Worm (Caenorhabditis elegans) whole organism, L4 larva: Measurements from ENCODE around the gene C17F4.3.

ENCODE experiments used
- F44E2.7 ChIP-seq: fragments of 200-800 bp; sonication (Bioruptor generic); IDR thresholded peaks from 2 replicates; pipeline ENCODE4 v2.1.2; 2022; ENCODE audit warnings: missing genetic modification characterization, missing compliant biosample characterization
- Y5F2A.4 ChIP-seq: fragments of 200-800 bp; sonication (Bioruptor generic); optimal IDR thresholded peaks from 2 replicates; lab custom pipeline; 2018; ENCODE audit warnings: mild to moderate bottlenecking, missing genetic modification characterization, missing compliant biosample characterization
- ZK337.2 ChIP-seq: fragments of 200-800 bp; sonication (Bioruptor generic); IDR thresholded peaks from 2 replicates; pipeline ENCODE4 v1.3.6; 2022; ENCODE audit warnings: missing genetic modification reagents, missing genetic modification characterization, missing compliant biosample characterization
- ZK546.5 ChIP-seq, 2 experiments: sonication (generic microtip); optimal IDR thresholded peaks; 2 replicates each; lab custom pipeline; 2017; ENCODE audit warnings: missing biosample characterization in 2 of 2, missing genetic modification characterization in 2 of 2
- aha-1 ChIP-seq: fragments of 150-350 bp; peaks from one replicate; lab custom pipeline; 2014; ENCODE audit warnings: missing biosample characterization, missing genetic modification characterization
- aly-2 ChIP-seq: sonication (generic microtip); optimal IDR thresholded peaks from 2 replicates; lab custom pipeline; 2018; ENCODE audit warnings: missing biosample characterization, missing genetic modification characterization
- ama-1 ChIP-seq: fragments of 150-350 bp; optimal IDR thresholded peaks from 2 replicates; lab custom pipeline; 2014; ENCODE audit warnings: inconsistent platforms, mixed read lengths
- arid-1 ChIP-seq: fragments of 200-800 bp; sonication (Bioruptor generic); conservative IDR thresholded peaks from 2 replicates; pipeline ENCODE4 v1.3.6; 2022; ENCODE audit warnings: missing genetic modification reagents, missing genetic modification characterization, missing compliant biosample characterization
- ceh-28 ChIP-seq: fragments of 150-350 bp; optimal IDR thresholded peaks from 2 replicates; lab custom pipeline; 2014; ENCODE audit warnings: missing biosample characterization, missing genetic modification reagents, missing genetic modification characterization
- ceh-44 ChIP-seq: fragments of 200-800 bp; sonication (Bioruptor generic); IDR thresholded peaks from 2 replicates; pipeline ENCODE4 v1.3.6; 2022; ENCODE audit warnings: missing genetic modification reagents, missing genetic modification characterization, missing compliant biosample characterization
- ceh-82 ChIP-seq: sonication (generic microtip); optimal IDR thresholded peaks from 2 replicates; lab custom pipeline; 2017; ENCODE audit warnings: missing biosample characterization, missing genetic modification characterization
- ces-1 ChIP-seq: fragments of 150-350 bp; sonication (generic microtip); optimal IDR thresholded peaks from 4 replicates; lab custom pipeline; 2014; ENCODE audit warnings: missing biosample characterization, missing genetic modification reagents, missing genetic modification characterization
- ctbp-1 ChIP-seq: fragments of 200-800 bp; sonication (Bioruptor generic); IDR thresholded peaks from 2 replicates; pipeline ENCODE4 v1.3.6; 2022; ENCODE audit warnings: missing genetic modification reagents, missing genetic modification characterization, missing compliant biosample characterization
- daf-16 ChIP-seq, 3 experiments: sonication (generic microtip); optimal IDR thresholded peaks; 2 replicates each; lab custom pipeline; 2016 to 2017; ENCODE audit warnings: missing genetic modification characterization in 3 of 3, missing genetic modification reagents in 3 of 3, mild to moderate bottlenecking in 2 of 3, missing compliant biosample characterization in 2 of 3, missing biosample characterization in 1 of 3, moderate library complexity in 1 of 3
- daf-8 ChIP-seq: fragments of 200-800 bp; sonication (Bioruptor generic); IDR thresholded peaks from 2 replicates; pipeline ENCODE4 v1.3.6; 2022; ENCODE audit warnings: missing genetic modification characterization, missing compliant biosample characterization
- dmd-6 ChIP-seq: fragments of 200-800 bp; sonication (Bioruptor generic); IDR thresholded peaks from 2 replicates; pipeline ENCODE4 v1.3.6; 2022; ENCODE audit warnings: missing genetic modification reagents, missing genetic modification characterization, missing compliant biosample characterization
- dmd-8 ChIP-seq: fragments of 200-800 bp; sonication (Bioruptor generic); IDR thresholded peaks from 2 replicates; pipeline ENCODE4 v1.3.6; 2022; ENCODE audit warnings: missing genetic modification characterization, missing compliant biosample characterization
- dpl-1 ChIP-seq: fragments of 150-350 bp; optimal IDR thresholded peaks from 2 replicates; lab custom pipeline; 2014; ENCODE audit warnings: missing biosample characterization, missing genetic modification reagents, missing genetic modification characterization
- duxl-1 ChIP-seq: sonication (generic microtip); optimal IDR thresholded peaks from 2 replicates; lab custom pipeline; 2016; ENCODE audit warnings: mild to moderate bottlenecking, missing genetic modification characterization, moderate library complexity, missing compliant biosample characterization; ENCODE audit not compliant: poor library complexity
- dve-1 ChIP-seq: sonication (generic microtip); optimal IDR thresholded peaks from 2 replicates; lab custom pipeline; 2017; ENCODE audit warnings: antibody characterized with exemption, mild to moderate bottlenecking, missing genetic modification characterization, missing compliant biosample characterization; ENCODE audit not compliant: insufficient read depth
- gei-8 ChIP-seq: fragments of 200-800 bp; sonication (Bioruptor generic); optimal IDR thresholded peaks from 2 replicates; lab custom pipeline; 2018; ENCODE audit warnings: mild to moderate bottlenecking, missing genetic modification characterization, missing compliant biosample characterization
- hlh-11 ChIP-seq: fragments of 200-800 bp; sonication (Bioruptor generic); optimal IDR thresholded peaks from 2 replicates; lab custom pipeline; 2018; ENCODE audit warnings: mild to moderate bottlenecking, missing genetic modification characterization, missing compliant biosample characterization
- hlh-30 ChIP-seq: sonication (generic microtip); optimal IDR thresholded peaks from 2 replicates; lab custom pipeline; 2017; ENCODE audit warnings: antibody characterized with exemption, mild to moderate bottlenecking, missing genetic modification characterization, missing compliant biosample characterization; ENCODE audit not compliant: insufficient read depth
- jun-1 ChIP-seq: fragments of 150-350 bp; optimal IDR thresholded peaks from 2 replicates; lab custom pipeline; 2014; ENCODE audit warnings: missing biosample characterization, missing genetic modification reagents, missing genetic modification characterization
- lin-1 ChIP-seq: fragments of 200-800 bp; sonication (Bioruptor generic); IDR thresholded peaks from 2 replicates; pipeline ENCODE4 v1.3.6; 2022; ENCODE audit warnings: missing genetic modification reagents, missing genetic modification characterization, missing compliant biosample characterization
- lin-38 ChIP-seq: fragments of 200-800 bp; sonication (Bioruptor generic); IDR thresholded peaks from 2 replicates; pipeline ENCODE4 v1.3.6; 2022; ENCODE audit warnings: missing genetic modification reagents, missing genetic modification characterization, missing compliant biosample characterization
- lir-3 ChIP-seq: sonication (generic microtip); optimal IDR thresholded peaks from 2 replicates; lab custom pipeline; 2016; ENCODE audit warnings: mild to moderate bottlenecking, missing genetic modification characterization, missing compliant biosample characterization
- madf-5 ChIP-seq, 2 experiments: fragments of 200-800 bp; sonication (Bioruptor generic); IDR thresholded peaks; 2 replicates each; pipeline ENCODE4 v1.3.6; 2022; ENCODE audit warnings: missing compliant biosample characterization in 2 of 2, missing genetic modification characterization in 2 of 2
- mdl-1 ChIP-seq, 2 experiments: fragments of 150-350 bp in 1 of 2; sonication (generic microtip) in 1 of 2; optimal IDR thresholded peaks; 2 replicates each; lab custom pipeline; 2014 to 2017; ENCODE audit warnings: missing biosample characterization in 2 of 2, missing genetic modification characterization in 2 of 2
- mep-1 ChIP-seq: fragments of 150-350 bp; sonication (generic microtip); optimal IDR thresholded peaks from 3 replicates; lab custom pipeline; 2014; ENCODE audit warnings: missing biosample characterization, missing genetic modification characterization
- mes-2 ChIP-seq: sonication (generic microtip); optimal IDR thresholded peaks from 2 replicates; lab custom pipeline; 2016; ENCODE audit warnings: missing genotype, mild to moderate bottlenecking, missing genetic modification characterization, missing compliant biosample characterization; ENCODE audit not compliant: poor library complexity, severe bottlenecking
- mxl-3 ChIP-seq: fragments of 200-800 bp; sonication (Bioruptor generic); optimal IDR thresholded peaks from 2 replicates; lab custom pipeline; 2018; ENCODE audit warnings: mild to moderate bottlenecking, missing genetic modification characterization, missing compliant biosample characterization
- nhr-102 ChIP-seq: sonication (generic microtip); optimal IDR thresholded peaks from 2 replicates; lab custom pipeline; 2016; ENCODE audit warnings: mild to moderate bottlenecking, missing genetic modification characterization, moderate library complexity, missing compliant biosample characterization
- nhr-11 ChIP-seq: fragments of 150-350 bp; optimal IDR thresholded peaks from 2 replicates; lab custom pipeline; 2014; ENCODE audit warnings: missing biosample characterization, missing genetic modification characterization
- nhr-28 ChIP-seq: fragments of 150-350 bp; optimal IDR thresholded peaks from 2 replicates; lab custom pipeline; 2014; ENCODE audit warnings: missing biosample characterization, missing genetic modification characterization
- nhr-48 ChIP-seq: sonication (generic microtip); optimal IDR thresholded peaks from 2 replicates; lab custom pipeline; 2016; ENCODE audit warnings: mild to moderate bottlenecking, missing genetic modification characterization, missing compliant biosample characterization
- nhr-6 ChIP-seq: fragments of 150-350 bp; optimal IDR thresholded peaks from 2 replicates; lab custom pipeline; 2014; ENCODE audit warnings: missing biosample characterization, missing genetic modification characterization
- nhr-77 ChIP-seq: fragments of 150-350 bp; optimal IDR thresholded peaks from 2 replicates; lab custom pipeline; 2014; ENCODE audit warnings: missing biosample characterization, missing genetic modification characterization
- pha-4 ChIP-seq, 2 experiments: fragments of 150-350 bp in 1 of 2; fragments of 200-800 bp in 1 of 2; sonication (Bioruptor generic) in 1 of 2; IDR thresholded peaks in 1 of 2; optimal IDR thresholded peaks in 1 of 2; 2 replicates each; pipeline versions ENCODE4 v1.3.6 to Lab custom; 2014 to 2022; ENCODE audit warnings: missing genetic modification characterization in 2 of 2, missing genetic modification reagents in 2 of 2, missing biosample characterization in 1 of 2, missing compliant biosample characterization in 1 of 2
- php-3 ChIP-seq: fragments of 200-800 bp; sonication (Bioruptor generic); IDR thresholded peaks from 2 replicates; pipeline ENCODE4 v1.3.6; 2022; ENCODE audit warnings: missing genetic modification reagents, missing genetic modification characterization, missing compliant biosample characterization
- pqm-1 ChIP-seq: sonication (generic microtip); optimal IDR thresholded peaks from 2 replicates; lab custom pipeline; 2017; ENCODE audit warnings: missing biosample characterization, missing genetic modification characterization
- saeg-2 ChIP-seq: fragments of 200-800 bp; sonication (Bioruptor generic); IDR thresholded peaks from 2 replicates; pipeline ENCODE4 v1.3.6; 2022; ENCODE audit warnings: missing genetic modification reagents, missing genetic modification characterization, missing compliant biosample characterization
- skn-1 ChIP-seq: fragments of 150-350 bp; optimal IDR thresholded peaks from 2 replicates; lab custom pipeline; 2014; ENCODE audit warnings: missing biosample characterization, missing genetic modification characterization
- snpc-1.2 ChIP-seq: fragments of 200-800 bp; sonication (Bioruptor generic); IDR thresholded peaks from 2 replicates; pipeline ENCODE4 v1.3.6; 2022; ENCODE audit warnings: missing genetic modification reagents, missing genetic modification characterization, missing compliant biosample characterization
- tra-1 ChIP-seq: fragments of 200-800 bp; sonication (Bioruptor generic); IDR thresholded peaks from 2 replicates; pipeline ENCODE4 v1.3.6; 2022; ENCODE audit warnings: missing genetic modification reagents, missing genetic modification characterization, missing compliant biosample characterization
- unc-62 ChIP-seq, 3 experiments: fragments of 150-350 bp in 1 of 3; sonication (generic microtip); optimal IDR thresholded peaks in 2 of 3; peaks in 1 of 3; 1 replicate in 1 of 3; 2 replicates in 2 of 3; lab custom pipeline; 2014 to 2017; ENCODE audit warnings: missing biosample characterization in 3 of 3, missing genetic modification characterization in 3 of 3, missing genetic modification reagents in 3 of 3, missing genotype in 1 of 3
- zag-1 ChIP-seq: fragments of 150-350 bp; optimal IDR thresholded peaks from 2 replicates; lab custom pipeline; 2014; ENCODE audit warnings: missing biosample characterization, missing genetic modification characterization
- zfp-2 ChIP-seq: sonication (generic microtip); optimal IDR thresholded peaks from 2 replicates; lab custom pipeline; 2016; ENCODE audit warnings: mild to moderate bottlenecking, missing genetic modification characterization, missing compliant biosample characterization
- zip-11 ChIP-seq: fragments of 200-800 bp; sonication (Bioruptor generic); IDR thresholded peaks from 2 replicates; pipeline ENCODE4 v1.3.6; 2022; ENCODE audit warnings: missing genetic modification characterization, missing compliant biosample characterization
- ztf-7 ChIP-seq: fragments of 150-350 bp; optimal IDR thresholded peaks from 2 replicates; lab custom pipeline; 2014; ENCODE audit warnings: missing biosample characterization, missing genetic modification characterization

C17F4.3 gene

ce11 chrII:3245836-3246235 is 5.5 kb downstream of the C17F4.3 start, which contains the start of gene C17F4.7:
C17F4.7 (minus strand) TSS chrII:3246015.
- no peak for TF ChIP-seq zfp-2 (tag; lab: Kevin White, UChicago)
- no peak for TF ChIP-seq dmd-8 (GFP tag; lab: Robert Waterston, UW)
- TF ChIP-seq ztf-7 = no peak
- no peak for TF ChIP-seq ctbp-1 (GFP tag; lab: Robert Waterston, UW)
- no peak for TF ChIP-seq arid-1 (GFP tag; lab: Robert Waterston, UW)
- no peak for TF ChIP-seq ZK546.5 (tag; optimal IDR thresholded peaks at IDR 0.05; lab: Kevin White, UChicago)
- peak; percentile 84 for TF ChIP-seq hlh-11 (tag; lab: Kevin White, UChicago)
- peak; percentile 77; the same call in 1 of the 2 replicates for TF ChIP-seq lin-1 (GFP tag; lab: Robert Waterston, UW)
- peak; percentile 2 for TF ChIP-seq hlh-30 (tag; lab: Kevin White, UChicago)
- TF ChIP-seq zip-11 (GFP tag; lab: Robert Waterston, UW) = no peak
- TF ChIP-seq gei-8 (GFP tag; lab: Kevin White, UChicago) = no peak
- no peak for TF ChIP-seq daf-16 (GFP tag; optimal IDR thresholded peaks at IDR 0.05; lab: Kevin White, UChicago)
- TF ChIP-seq daf-16 (tag; optimal IDR thresholded peaks at IDR 0.05; lab: Kevin White, UChicago) = peak; percentile 77
- TF ChIP-seq nhr-6 (tag; lab: Kevin White, UChicago) = no peak
- TF ChIP-seq daf-8 (GFP tag; lab: Robert Waterston, UW) = no peak
- TF ChIP-seq mxl-3 (GFP tag; lab: Kevin White, UChicago) = peak; percentile 62
- TF ChIP-seq aly-2 (tag; lab: Kevin White, UChicago) = no peak
- TF ChIP-seq pha-4 (GFP tag; IDR thresholded peaks at IDR 0.05; lab: Robert Waterston, UW) = no peak
- no peak for TF ChIP-seq pha-4 (tag; optimal IDR thresholded peaks at IDR 0.05; lab: Kevin White, UChicago)
- 0 out of 2 replicates have a peak, but pooled peaks have one; percentile 12 for TF ChIP-seq lin-38 (GFP tag; lab: Robert Waterston, UW)
- no peak for TF ChIP-seq ama-1 (lab: Kevin White, UChicago)
- TF ChIP-seq jun-1 (tag; lab: Kevin White, UChicago) = peak; percentile 12
- peak; percentile 92 for TF ChIP-seq dmd-6 (GFP tag; lab: Robert Waterston, UW)
- TF ChIP-seq dpl-1 = no peak
- TF ChIP-seq aha-1 (tag; lab: Kevin White, UChicago) = peak; percentile 62
- no peak for TF ChIP-seq skn-1
- peak; percentile 96 for TF ChIP-seq php-3 (GFP tag; lab: Robert Waterston, UW)
- TF ChIP-seq mdl-1 (tag; optimal IDR thresholded peaks at IDR 0.05; lab: Kevin White, UChicago) = no peak
- TF ChIP-seq dve-1 (tag; lab: Kevin White, UChicago) = peak; percentile 87
- no peak for TF ChIP-seq snpc-1.2
- TF ChIP-seq nhr-11 (tag; lab: Kevin White, UChicago) = no peak
- no peak for TF ChIP-seq saeg-2 (GFP tag; lab: Robert Waterston, UW)
- no peak for TF ChIP-seq F44E2.7
- no peak for TF ChIP-seq zag-1 (tag; lab: Kevin White, UChicago)
- TF ChIP-seq mes-2 (tag; lab: Kevin White, UChicago) = peak; percentile 14
- TF ChIP-seq duxl-1 (tag; lab: Kevin White, UChicago) = no peak
- peak in 1 of 2 experiments; percentile 80 for TF ChIP-seq unc-62 (GFP tag; optimal IDR thresholded peaks at IDR 0.05 in 1 of 2; lab: Kevin White, UChicago)
- no peak for TF ChIP-seq unc-62 (tag; optimal IDR thresholded peaks at IDR 0.05; lab: Kevin White, UChicago)
- no peak for TF ChIP-seq madf-5 (GFP tag; IDR thresholded peaks at IDR 0.05; lab: Robert Waterston, UW)
- TF ChIP-seq nhr-77 (tag; lab: Kevin White, UChicago) = peak; percentile 65
- TF ChIP-seq ceh-82 (tag; lab: Kevin White, UChicago) = no peak
- peak; percentile 66; the same call in 1 of the 2 replicates for TF ChIP-seq tra-1 (GFP tag; lab: Robert Waterston, UW)
- TF ChIP-seq lir-3 (tag; lab: Kevin White, UChicago) = no peak
- TF ChIP-seq pqm-1 (tag; lab: Kevin White, UChicago) = peak; percentile 84
- TF ChIP-seq Y5F2A.4 (GFP tag; lab: Kevin White, UChicago) = no peak
- TF ChIP-seq nhr-28 (tag; lab: Kevin White, UChicago) = peak; percentile 95
- no peak for TF ChIP-seq mep-1 (tag; lab: Kevin White, UChicago)
- peak; percentile 41 for TF ChIP-seq nhr-102
- peak; percentile 37 for TF ChIP-seq nhr-48 (tag; lab: Kevin White, UChicago)
- no peak for TF ChIP-seq ZK337.2
- no peak for TF ChIP-seq ceh-44 (GFP tag; lab: Robert Waterston, UW)
- no peak for TF ChIP-seq ceh-28 (tag; lab: Kevin White, UChicago)
- TF ChIP-seq ces-1 (GFP tag; lab: Kevin White, UChicago) = no peak
- TF ChIP-seq, all 104 proteins: peak for 19
